Fruit fly (Drosophila melanogaster): Measurements from ENCODE around the gene CG7567.
A peak's percentile ranks its signal among the peaks of the same experiment; 100 is the strongest.

dm6 chr3R:29557555-29557954 lies 30.3 kb downstream of the CG7567 start:
- TF ChIP-seq usp (GFP tag; optimal IDR thresholded peaks at IDR 0.05) (no peak), Abd-B (GFP tag; optimal IDR thresholded peaks at IDR 0.05) (no peak), Vsx2 (GFP tag; optimal IDR thresholded peaks at IDR 0.05; ENCODE audit: partially characterized antibody) (no peak), br (GFP tag; optimal IDR thresholded peaks at IDR 0.05) (no peak), dl (GFP tag; optimal IDR thresholded peaks at IDR 0.05; ENCODE audit: insufficient read depth in 1 of 2, partially characterized antibody in 2 of 2) (no peak), lola (GFP tag; optimal IDR thresholded peaks at IDR 0.05) (no peak), pan (optimal IDR thresholded peaks at IDR 0.05) (no peak), Jra (GFP tag; optimal IDR thresholded peaks at IDR 0.05) (no peak), foxo (GFP tag; optimal IDR thresholded peaks at IDR 0.05) (no peak), h (GFP tag; optimal IDR thresholded peaks at IDR 0.05) (no peak), CG32264 (GFP tag; optimal IDR thresholded peaks at IDR 0.05) (no peak), Dfd (GFP tag; optimal IDR thresholded peaks at IDR 0.05) (peak; percentile 74), woc (GFP tag; optimal IDR thresholded peaks at IDR 0.05) (no peak)
